Fruit fly (Drosophila melanogaster) whole organism, prepupa: Measurements from ENCODE around the gene gammaTub37C.

ENCODE experiments used
- CG10631 ChIP-seq: fragments of 200-800 bp; sonication (Bioruptor generic); optimal IDR thresholded peaks from 2 replicates; lab custom pipeline; 2016; ENCODE audit warnings: missing biosample characterization, missing genetic modification characterization
- CG10669 ChIP-seq: fragments of 200-800 bp; sonication (Bioruptor generic); optimal IDR thresholded peaks from 3 replicates; lab custom pipeline; 2018; ENCODE audit warnings: missing biosample characterization, mild to moderate bottlenecking, missing genetic modification characterization, moderate library complexity
- CG11294 ChIP-seq: fragments of 200-800 bp; sonication (Bioruptor generic); IDR thresholded peaks from 2 replicates; pipeline ENCODE4 v1.3.6; 2022; ENCODE audit warnings: missing biosample characterization, missing genetic modification characterization
- CG11902 ChIP-seq: fragments of 200-800 bp; sonication (Bioruptor generic); optimal IDR thresholded peaks from 3 replicates; lab custom pipeline; 2016; ENCODE audit warnings: missing biosample characterization, missing genetic modification characterization
- CG16779 ChIP-seq: fragments of 200-800 bp; sonication (Bioruptor generic); optimal IDR thresholded peaks from 3 replicates; lab custom pipeline; 2017; ENCODE audit warnings: missing biosample characterization, mild to moderate bottlenecking, missing genetic modification characterization
- CG3032 ChIP-seq: fragments of 200-800 bp; optimal IDR thresholded peaks from 2 replicates; lab custom pipeline; 2019; ENCODE audit warnings: missing biosample characterization, mild to moderate bottlenecking, missing genetic modification characterization, moderate library complexity
- CG31627 ChIP-seq: fragments of 200-800 bp; sonication (Bioruptor generic); optimal IDR thresholded peaks from 3 replicates; lab custom pipeline; 2016; ENCODE audit warnings: missing biosample characterization, missing genetic modification characterization
- CG32006 ChIP-seq: fragments of 200-800 bp; sonication (Bioruptor generic); optimal IDR thresholded peaks from 3 replicates; lab custom pipeline; 2017; ENCODE audit warnings: missing biosample characterization, mild to moderate bottlenecking, missing genetic modification characterization
- CG4318 ChIP-seq: fragments of 200-800 bp; sonication (Bioruptor generic); optimal IDR thresholded peaks from 3 replicates; lab custom pipeline; 2017; ENCODE audit warnings: missing biosample characterization, mild to moderate bottlenecking, missing genetic modification characterization
- CG6163 ChIP-seq: fragments of 200-800 bp; sonication (Bioruptor generic); IDR thresholded peaks from 3 replicates; pipeline ENCODE4 v1.3.6; 2022; ENCODE audit warnings: missing biosample characterization, missing genetic modification characterization
- CG6808 ChIP-seq: fragments of 200-800 bp; sonication (Bioruptor generic); optimal IDR thresholded peaks from 3 replicates; lab custom pipeline; 2017; ENCODE audit warnings: missing biosample characterization, missing genetic modification characterization, mild to moderate bottlenecking, moderate library complexity, missing genetic modification reagents
- CG6854 ChIP-seq: fragments of 200-800 bp; sonication (Bioruptor generic); optimal IDR thresholded peaks from 2 replicates; lab custom pipeline; 2017; ENCODE audit warnings: missing biosample characterization, mild to moderate bottlenecking, missing genetic modification characterization
- CG7368 ChIP-seq: fragments of 200-800 bp; sonication (Bioruptor generic); optimal IDR thresholded peaks from 3 replicates; lab custom pipeline; 2016; ENCODE audit warnings: missing biosample characterization, missing genetic modification characterization
- CG8319 ChIP-seq: fragments of 200-800 bp; sonication (Bioruptor generic); optimal IDR thresholded peaks from 3 replicates; lab custom pipeline; 2016; ENCODE audit warnings: missing biosample characterization, missing genetic modification characterization
- CG9139 ChIP-seq: fragments of 200-800 bp; sonication (Bioruptor generic); optimal IDR thresholded peaks from 3 replicates; lab custom pipeline; 2017; ENCODE audit warnings: missing biosample characterization, mild to moderate bottlenecking, missing genetic modification characterization
- Eip75B ChIP-seq: fragments of 200-800 bp; sonication (Bioruptor generic); optimal IDR thresholded peaks from 3 replicates; lab custom pipeline; 2016; ENCODE audit warnings: missing biosample characterization, missing genetic modification characterization
- Eip78C ChIP-seq: fragments of 200-800 bp; sonication (Bioruptor generic); peaks from one replicate; lab custom pipeline; 2016; ENCODE audit warnings: missing biosample characterization, missing genetic modification characterization
- Ets21C ChIP-seq: fragments of 200-800 bp; sonication (Bioruptor generic); optimal IDR thresholded peaks from 3 replicates; lab custom pipeline; 2016; ENCODE audit warnings: missing biosample characterization, missing genetic modification characterization
- Hr38 ChIP-seq: sonication (Bioruptor generic); optimal IDR thresholded peaks from 2 replicates; lab custom pipeline; 2016; ENCODE audit warnings: missing biosample characterization, missing genetic modification characterization
- Hr39 ChIP-seq: fragments of 200-800 bp; sonication (Bioruptor generic); optimal IDR thresholded peaks from 2 replicates; lab custom pipeline; 2016; ENCODE audit warnings: missing biosample characterization, missing genetic modification characterization
- Hr4 ChIP-seq: fragments of 200-800 bp; sonication (Bioruptor generic); optimal IDR thresholded peaks from 3 replicates; lab custom pipeline; 2016; ENCODE audit warnings: missing biosample characterization, missing genetic modification characterization
- Lpt ChIP-seq: fragments of 200-800 bp; sonication (Bioruptor generic); optimal IDR thresholded peaks from 3 replicates; lab custom pipeline; 2016; ENCODE audit warnings: missing biosample characterization, missing genetic modification characterization
- Met ChIP-seq: fragments of 200-800 bp; sonication (Bioruptor generic); optimal IDR thresholded peaks from 3 replicates; lab custom pipeline; 2016; ENCODE audit warnings: missing biosample characterization, missing genetic modification characterization
- OdsH ChIP-seq: fragments of 200-800 bp; sonication (Bioruptor generic); optimal IDR thresholded peaks from 3 replicates; lab custom pipeline; 2016; ENCODE audit warnings: missing biosample characterization, missing genetic modification characterization
- Sox102F ChIP-seq: fragments of 200-800 bp; sonication (Bioruptor generic); optimal IDR thresholded peaks from 2 replicates; lab custom pipeline; 2016; ENCODE audit warnings: missing biosample characterization, mild to moderate bottlenecking, missing genetic modification characterization
- Sox14 ChIP-seq: fragments of 200-800 bp; sonication (Bioruptor generic); optimal IDR thresholded peaks from 3 replicates; lab custom pipeline; 2016; ENCODE audit warnings: missing biosample characterization, missing genetic modification characterization
- acj6 ChIP-seq: fragments of 200-800 bp; sonication (Bioruptor generic); optimal IDR thresholded peaks from 3 replicates; lab custom pipeline; 2016; ENCODE audit warnings: missing biosample characterization, missing genetic modification characterization
- cyc ChIP-seq: fragments of 200-800 bp; sonication (Bioruptor generic); optimal IDR thresholded peaks from 3 replicates; lab custom pipeline; 2016; ENCODE audit warnings: missing biosample characterization, missing genetic modification characterization
- dsx ChIP-seq: fragments of 200-800 bp; optimal IDR thresholded peaks from 3 replicates; lab custom pipeline; 2019; ENCODE audit warnings: missing biosample characterization, mild to moderate bottlenecking, missing genetic modification characterization, moderate library complexity; ENCODE audit not compliant: poor library complexity, severe bottlenecking
- eg ChIP-seq: fragments of 200-800 bp; sonication (Bioruptor generic); IDR thresholded peaks from 3 replicates; pipeline ENCODE4 v1.3.6; 2022; ENCODE audit warnings: missing biosample characterization, missing genetic modification characterization
- esn ChIP-seq: fragments of 200-800 bp; sonication (Bioruptor generic); optimal IDR thresholded peaks from 2 replicates; lab custom pipeline; 2016; ENCODE audit warnings: missing biosample characterization, mild to moderate bottlenecking, missing genetic modification characterization, moderate library complexity
- fd85E ChIP-seq: fragments of 200-800 bp; sonication (Bioruptor generic); optimal IDR thresholded peaks from 3 replicates; lab custom pipeline; 2016; ENCODE audit warnings: missing biosample characterization, missing genetic modification characterization
- fkh ChIP-seq: fragments of 200-800 bp; sonication (Bioruptor generic); optimal IDR thresholded peaks from 3 replicates; lab custom pipeline; 2017; ENCODE audit warnings: missing biosample characterization, mild to moderate bottlenecking, missing genetic modification characterization, moderate library complexity
- pdm3 ChIP-seq: fragments of 200-800 bp; sonication (Bioruptor generic); optimal IDR thresholded peaks from 3 replicates; lab custom pipeline; 2016; ENCODE audit warnings: missing biosample characterization, missing genetic modification characterization
- spab ChIP-seq: fragments of 200-800 bp; sonication (Bioruptor generic); optimal IDR thresholded peaks from 2 replicates; lab custom pipeline; 2017; ENCODE audit warnings: missing biosample characterization, mild to moderate bottlenecking, missing genetic modification characterization, missing genetic modification reagents
- ss ChIP-seq, 2 experiments: fragments of 200-800 bp; sonication (Bioruptor generic); optimal IDR thresholded peaks; 2 replicates in 1 of 2; 3 replicates in 1 of 2; lab custom pipeline; 2017 to 2018; ENCODE audit warnings: mild to moderate bottlenecking in 2 of 2, missing biosample characterization in 2 of 2, missing genetic modification characterization in 2 of 2, moderate library complexity in 1 of 2
- svp ChIP-seq: fragments of 200-800 bp; sonication (Bioruptor generic); peaks from one replicate; lab custom pipeline; 2016; ENCODE audit warnings: missing biosample characterization, missing genetic modification characterization
- topi ChIP-seq: fragments of 200-800 bp; sonication (Bioruptor generic); optimal IDR thresholded peaks from 3 replicates; lab custom pipeline; 2016; ENCODE audit warnings: missing biosample characterization, missing genetic modification characterization
- vri ChIP-seq: fragments of 200-800 bp; sonication (Bioruptor generic); optimal IDR thresholded peaks from 3 replicates; lab custom pipeline; 2016; ENCODE audit warnings: missing biosample characterization, mild to moderate bottlenecking, missing genetic modification characterization

gammaTub37C gene

DNA sequence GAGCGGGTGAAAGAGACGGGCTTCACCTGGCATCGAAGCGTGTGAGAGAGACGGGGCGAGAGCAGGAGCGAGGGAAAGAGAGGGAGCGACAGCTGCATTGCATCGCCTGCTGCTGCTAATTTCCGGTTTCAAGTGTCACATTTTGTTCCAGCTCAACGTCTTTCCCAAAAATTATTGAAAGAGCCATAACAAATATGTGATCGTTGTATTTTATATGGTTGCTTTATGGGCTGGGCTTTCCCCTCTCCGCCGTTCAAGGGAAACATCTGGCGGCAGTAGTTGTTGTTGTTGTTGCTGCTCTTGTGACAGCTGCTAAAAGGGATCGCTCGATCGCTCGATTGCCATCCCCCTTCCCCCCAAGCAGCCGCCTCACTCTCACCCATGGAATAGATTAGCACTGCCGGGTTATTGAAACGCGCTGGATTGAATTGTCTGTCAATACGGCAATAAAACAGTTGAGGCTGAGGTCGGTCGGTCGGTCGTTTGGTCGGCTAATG, 30.6 kb downstream of the gammaTub37C start (continued):
- TF ChIP-seq Eip75B (GFP tag; lab: Kevin White, UChicago) (no peak), CG3032 (no peak), fd85E (no peak), Hr38 (GFP tag; lab: Kevin White, UChicago) (no peak), CG10669 (GFP tag; lab: Kevin White, UChicago) (no peak), Sox102F (GFP tag; lab: Kevin White, UChicago) (no peak), CG31627 (GFP tag; lab: Kevin White, UChicago) (no peak), CG16779 (tag; lab: Kevin White, UChicago) (no peak), CG32006 (GFP tag; lab: Kevin White, UChicago) (no peak), CG11902 (GFP tag; lab: Kevin White, UChicago) (no peak), Eip78C (GFP tag; lab: Kevin White, UChicago) (peak; percentile 80), topi (GFP tag; lab: Kevin White, UChicago) (no peak), CG7368 (no peak), Met (GFP tag; lab: Kevin White, UChicago) (no peak), CG10631 (no peak)

DNA sequence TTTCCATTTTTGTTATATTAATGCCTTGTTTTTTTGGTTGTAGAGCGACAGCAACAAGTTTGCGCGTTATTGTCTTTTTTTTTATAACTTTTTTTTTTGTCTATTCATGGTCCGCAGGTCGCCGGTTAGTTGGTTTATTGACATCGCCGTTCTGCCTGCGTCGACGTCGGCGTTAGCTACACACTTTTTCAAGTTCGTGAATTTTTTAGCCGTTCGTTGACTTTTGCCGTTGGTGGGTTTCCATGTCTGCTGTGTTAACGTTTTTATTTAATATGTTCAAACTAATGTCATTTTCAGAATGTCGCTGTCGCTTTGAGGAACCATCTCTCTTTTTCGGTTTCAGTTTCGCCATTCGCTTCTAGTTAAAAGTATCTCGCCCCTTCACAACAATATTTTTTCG, 38.9 kb downstream of the gammaTub37C start:
- TF ChIP-seq CG4318 (no peak), Hr38 (GFP tag; lab: Kevin White, UChicago) (no peak)

DNA sequence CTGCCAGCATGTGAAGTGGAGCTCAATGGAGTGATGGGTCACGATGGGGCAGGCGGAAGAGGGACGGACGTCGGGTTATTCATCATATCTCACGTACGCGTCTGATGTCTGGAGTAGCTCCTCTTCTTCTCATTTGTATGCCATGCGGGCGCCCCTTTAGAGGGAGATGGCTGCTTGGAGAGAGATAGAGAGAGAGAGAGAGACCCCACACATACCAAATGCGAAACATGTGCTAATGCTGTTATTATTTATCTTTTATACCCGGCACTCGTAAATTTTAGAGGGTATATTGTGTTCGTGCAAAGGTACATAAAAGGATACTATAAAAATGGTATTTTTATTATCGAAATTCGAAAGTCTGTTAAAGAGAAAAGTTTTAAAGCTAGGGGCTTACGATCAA, 39.5 kb downstream of the gammaTub37C start:
- TF ChIP-seq CG32006 (GFP tag; lab: Kevin White, UChicago) (no peak), Sox102F (GFP tag; lab: Kevin White, UChicago) (no peak), Eip78C (GFP tag; lab: Kevin White, UChicago) (peak; percentile 63), fkh (no peak), CG11902 (GFP tag; lab: Kevin White, UChicago) (no peak), acj6 (GFP tag; lab: Kevin White, UChicago) (no peak), ss (GFP tag; optimal IDR thresholded peaks at IDR 0.05; lab: Kevin White, UChicago) (peak in 1 of 2 experiments; percentile 24), CG11294 (GFP tag; lab: Robert Waterston, UW) (no peak), Sox14 (GFP tag; lab: Kevin White, UChicago) (no peak), CG9139 (GFP tag; lab: Kevin White, UChicago) (peak; percentile 31), CG6854 (GFP tag; lab: Kevin White, UChicago) (no peak), Met (GFP tag; lab: Kevin White, UChicago) (peak; percentile 7), Hr39 (no peak), Hr4 (no peak), svp (GFP tag; lab: Kevin White, UChicago) (peak; percentile 58)

DNA sequence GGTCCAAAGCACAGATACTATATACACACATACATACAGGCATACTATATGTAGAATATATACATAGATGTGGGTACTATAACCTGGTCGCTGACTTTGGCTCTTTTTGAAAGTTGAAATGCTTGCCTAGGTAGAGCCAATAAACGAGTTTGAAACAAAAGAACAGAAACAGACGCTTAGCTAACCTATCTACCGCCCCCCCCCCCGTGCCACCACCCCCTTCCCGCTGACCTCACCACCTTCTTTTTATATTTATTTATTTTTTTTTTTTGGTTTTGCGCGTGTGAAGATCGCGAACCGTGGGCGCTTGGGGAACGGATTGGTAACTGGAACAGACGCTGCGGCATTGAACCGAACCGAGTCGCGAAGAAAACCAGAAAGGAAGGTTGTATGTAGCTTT, 41.4 kb downstream of the gammaTub37C start:
- TF ChIP-seq fd85E = no peak
- TF ChIP-seq CG9139 (GFP tag; lab: Kevin White, UChicago) = peak; percentile 67
- TF ChIP-seq ss (GFP tag; optimal IDR thresholded peaks at IDR 0.05; lab: Kevin White, UChicago) = peak; percentile 66 to 82
- TF ChIP-seq cyc (GFP tag; lab: Kevin White, UChicago) = no peak
- TF ChIP-seq vri (GFP tag; lab: Kevin White, UChicago) = no peak
- no peak for TF ChIP-seq Ets21C (GFP tag; lab: Kevin White, UChicago)
- TF ChIP-seq OdsH (GFP tag; lab: Kevin White, UChicago) = no peak
- TF ChIP-seq dsx (GFP tag; lab: Kevin White, UChicago) = peak; percentile 30
- no peak for TF ChIP-seq Hr39
- peak; percentile 69 for TF ChIP-seq CG6808 (GFP tag; lab: Kevin White, UChicago)
- TF ChIP-seq CG3032 = peak; percentile 36
- TF ChIP-seq eg (GFP tag; lab: Robert Waterston, UW) = peak; percentile 57; the same call in 2 of the 3 replicates
- no peak for TF ChIP-seq Eip78C (GFP tag; lab: Kevin White, UChicago)
- TF ChIP-seq CG11902 (GFP tag; lab: Kevin White, UChicago) = no peak
- TF ChIP-seq Met (GFP tag; lab: Kevin White, UChicago) = no peak
- peak; percentile 74 for TF ChIP-seq CG6163 (GFP tag; lab: Robert Waterston, UW)
- TF ChIP-seq spab (GFP tag; lab: Kevin White, UChicago) = peak; percentile 52
- TF ChIP-seq esn (GFP tag; lab: Kevin White, UChicago) = no peak
- TF ChIP-seq pdm3 (GFP tag; lab: Kevin White, UChicago) = no peak
- peak; percentile 29 for TF ChIP-seq Lpt (GFP tag; lab: Kevin White, UChicago)
- no peak for TF ChIP-seq CG8319 (GFP tag; lab: Kevin White, UChicago)
